Worm (Caenorhabditis elegans) whole organism, L4 larva: Measurements from ENCODE around the gene C33F10.14.

Source experiments
- ceh-28 ChIP-seq: fragments of 150-350 bp; optimal IDR thresholded peaks from 2 replicates; lab custom pipeline; 2014; ENCODE audit warnings: missing biosample characterization, missing genetic modification reagents, missing genetic modification characterization
- dve-1 ChIP-seq: sonication (generic microtip); optimal IDR thresholded peaks from 2 replicates; lab custom pipeline; 2017; ENCODE audit warnings: antibody characterized with exemption, mild to moderate bottlenecking, missing genetic modification characterization, missing compliant biosample characterization; ENCODE audit not compliant: insufficient read depth
- egl-27 ChIP-seq: sonication (generic microtip); optimal IDR thresholded peaks from 3 replicates; lab custom pipeline; 2017; ENCODE audit warnings: missing biosample characterization, missing genetic modification reagents, missing genetic modification characterization
- fos-1 ChIP-seq: fragments of 150-350 bp; optimal IDR thresholded peaks from 2 replicates; lab custom pipeline; 2014; ENCODE audit warnings: missing biosample characterization, missing genetic modification characterization
- lin-13 ChIP-seq: fragments of 150-350 bp; optimal IDR thresholded peaks from 2 replicates; lab custom pipeline; 2014; ENCODE audit warnings: missing biosample characterization, missing genetic modification reagents, missing genetic modification characterization
- lir-3 ChIP-seq: sonication (generic microtip); optimal IDR thresholded peaks from 2 replicates; lab custom pipeline; 2016; ENCODE audit warnings: mild to moderate bottlenecking, missing genetic modification characterization, missing compliant biosample characterization
- nhr-10 ChIP-seq: fragments of 150-350 bp; optimal IDR thresholded peaks from 2 replicates; lab custom pipeline; 2014; ENCODE audit warnings: missing biosample characterization, missing genetic modification characterization
- nhr-11 ChIP-seq: fragments of 150-350 bp; optimal IDR thresholded peaks from 2 replicates; lab custom pipeline; 2014; ENCODE audit warnings: missing biosample characterization, missing genetic modification characterization
- nhr-28 ChIP-seq: fragments of 150-350 bp; optimal IDR thresholded peaks from 2 replicates; lab custom pipeline; 2014; ENCODE audit warnings: missing biosample characterization, missing genetic modification characterization
- nhr-77 ChIP-seq: fragments of 150-350 bp; optimal IDR thresholded peaks from 2 replicates; lab custom pipeline; 2014; ENCODE audit warnings: missing biosample characterization, missing genetic modification characterization
- php-3 ChIP-seq: fragments of 200-800 bp; sonication (Bioruptor generic); IDR thresholded peaks from 2 replicates; pipeline ENCODE4 v1.3.6; 2022; ENCODE audit warnings: missing genetic modification reagents, missing genetic modification characterization, missing compliant biosample characterization
- pqm-1 ChIP-seq: sonication (generic microtip); optimal IDR thresholded peaks from 2 replicates; lab custom pipeline; 2017; ENCODE audit warnings: missing biosample characterization, missing genetic modification characterization
- ztf-11 ChIP-seq: fragments of 150-350 bp; optimal IDR thresholded peaks from 2 replicates; lab custom pipeline; 2014; ENCODE audit warnings: missing biosample characterization, missing genetic modification characterization

ce11 chrII:4748374-4748773 is 48.8 kb upstream of the C33F10.14 start:
- no peak for TF ChIP-seq nhr-11 (tag; lab: Kevin White, UChicago)
- no peak for TF ChIP-seq egl-27 (tag; lab: Kevin White, UChicago)
- no peak for TF ChIP-seq lir-3
- TF ChIP-seq dve-1 (tag; lab: Kevin White, UChicago): no peak
- no peak for TF ChIP-seq lin-13 (GFP tag; lab: Kevin White, UChicago)
- no peak for TF ChIP-seq ztf-11 (tag; lab: Kevin White, UChicago)
- no peak for TF ChIP-seq nhr-77 (tag; lab: Kevin White, UChicago)
- TF ChIP-seq fos-1 (tag; lab: Kevin White, UChicago): no peak
- TF ChIP-seq nhr-28 (tag; lab: Kevin White, UChicago): no peak
- TF ChIP-seq ceh-28 (tag; lab: Kevin White, UChicago): no peak
- no peak for TF ChIP-seq pqm-1 (tag; lab: Kevin White, UChicago)
- no peak for TF ChIP-seq nhr-10 (tag; lab: Kevin White, UChicago)
- no peak for TF ChIP-seq php-3 (GFP tag; lab: Robert Waterston, UW)
